Fruit fly (Drosophila melanogaster) whole organism: ENCODE measurements around the gene tHMG2.

Experiments
- CG8478 ChIP-seq: fragments of >200 bp; optimal IDR thresholded peaks from 2 replicates; lab custom pipeline; 2018; ENCODE audit warnings: inconsistent platforms
- EcR ChIP-seq, 2 experiments: fragments of >200 bp; optimal IDR thresholded peaks; 2 replicates each; lab custom pipeline; 2017; ENCODE audit warnings: missing biosample characterization in 2 of 2, missing genetic modification characterization in 2 of 2, missing genetic modification reagents in 2 of 2
- pan ChIP-seq: fragments of >200 bp; optimal IDR thresholded peaks from 2 replicates; lab custom pipeline; 2017
- psq ChIP-seq: fragments of >200 bp; optimal IDR thresholded peaks from 2 replicates; lab custom pipeline; 2017
- usp ChIP-seq: fragments of >200 bp; optimal IDR thresholded peaks from 2 replicates; lab custom pipeline; 2017; ENCODE audit warnings: missing biosample characterization, missing genetic modification characterization, mixed read lengths

DNA sequence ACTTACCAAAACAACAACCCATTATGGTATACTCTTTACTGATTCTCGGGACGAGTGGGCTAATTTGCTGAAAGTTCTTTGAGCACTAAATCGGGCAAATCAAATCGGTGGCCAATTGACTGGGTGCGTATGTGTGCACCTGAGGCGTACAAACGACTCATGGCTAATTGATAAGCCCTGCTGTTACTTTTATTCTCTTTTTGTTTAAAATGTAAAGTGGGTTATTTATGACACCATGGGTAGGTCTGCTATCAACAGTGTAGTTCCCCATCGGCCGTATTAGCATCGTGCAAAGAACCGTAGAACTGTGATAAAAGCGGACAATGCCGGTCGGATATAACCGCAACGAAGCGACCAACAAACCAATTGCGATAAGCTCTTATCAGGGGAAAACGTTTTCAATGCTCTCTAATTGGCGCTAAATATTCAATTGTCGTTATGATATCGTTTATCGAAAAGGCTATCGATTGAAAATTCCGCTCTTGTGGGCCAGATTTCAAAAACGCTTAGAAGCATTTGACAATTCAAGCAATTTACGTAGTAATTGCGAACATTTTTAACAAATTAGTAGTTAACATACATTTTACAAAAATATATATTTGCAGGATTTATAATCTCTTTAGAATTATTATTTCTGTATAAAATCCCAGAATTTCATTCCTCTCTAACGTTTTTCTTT is 45.4 kb upstream of the tHMG2 start, which contains the start of gene CG34288:
- TF ChIP-seq pan (lab: Kevin White, UChicago) (no peak), psq (lab: Kevin White, UChicago) (no peak), EcR (GFP tag; optimal IDR thresholded peaks at IDR 0.05; lab: Kevin White, UChicago) (no peak), CG8478 (lab: Kevin White, UChicago) (no peak), usp (GFP tag; lab: Kevin White, UChicago) (no peak)
